Worm (Caenorhabditis elegans): ENCODE measurements around the gene CC8.2.

DNA sequence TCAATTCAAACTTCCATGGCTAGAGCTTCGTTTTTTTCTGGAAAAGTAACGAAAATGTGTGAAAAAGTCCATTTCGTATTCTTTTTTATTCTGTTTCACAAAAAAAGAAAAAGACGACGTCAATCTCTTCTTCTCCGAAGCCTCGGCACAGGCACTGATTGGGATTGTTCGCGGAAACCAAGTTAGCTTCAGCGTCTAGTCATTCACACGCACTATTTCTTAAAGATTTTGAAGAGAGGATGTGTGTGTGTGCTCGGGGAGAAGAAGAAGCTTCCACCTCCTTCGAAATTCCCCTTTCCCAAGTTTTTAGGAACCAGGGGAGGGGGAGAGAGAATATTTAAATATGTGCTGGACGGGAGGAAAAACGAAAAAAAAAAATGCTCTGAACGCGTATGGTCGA lies 22.0 kb downstream of the CC8.2 start:
- TF ChIP-seq ztf-11 (tag; optimal IDR thresholded peaks at IDR 0.05): no peak
- TF ChIP-seq nhr-23 (tag; optimal IDR thresholded peaks at IDR 0.05): no peak
- TF ChIP-seq ceh-82 (tag; optimal IDR thresholded peaks at IDR 0.05): no peak
- TF ChIP-seq lin-39 (tag; optimal IDR thresholded peaks at IDR 0.05): no peak
- TF ChIP-seq C34F6.9 (tag; optimal IDR thresholded peaks at IDR 0.05): peak; percentile 16
- no peak for TF ChIP-seq lin-13 (GFP tag; optimal IDR thresholded peaks at IDR 0.05)
